Worm (Caenorhabditis elegans) whole organism, L1 larva: ENCODE data around the gene mrpl-51.

Source experiments
- C04F5.9 ChIP-seq: sonication (generic microtip); optimal IDR thresholded peaks from 2 replicates; lab custom pipeline; 2016; ENCODE audit warnings: missing genetic modification characterization, missing compliant biosample characterization
- C16A3.4 ChIP-seq: fragments of 150-350 bp; optimal IDR thresholded peaks from 2 replicates; lab custom pipeline; 2014; ENCODE audit warnings: missing biosample characterization, missing genetic modification characterization
- F16B12.6 ChIP-seq: fragments of 150-350 bp; optimal IDR thresholded peaks from 2 replicates; lab custom pipeline; 2014; ENCODE audit warnings: missing biosample characterization, missing genetic modification characterization
- alr-1 ChIP-seq: fragments of 200-800 bp; sonication (Bioruptor generic); optimal IDR thresholded peaks from 2 replicates; lab custom pipeline; 2018; ENCODE audit warnings: borderline replicate concordance, mild to moderate bottlenecking, missing genetic modification characterization, missing compliant biosample characterization
- aly-2 ChIP-seq: fragments of 150-350 bp; optimal IDR thresholded peaks from 2 replicates; lab custom pipeline; 2014; ENCODE audit warnings: missing biosample characterization, missing genetic modification characterization
- ama-1 ChIP-seq: fragments of 150-350 bp; optimal IDR thresholded peaks from 2 replicates; lab custom pipeline; 2014
- blmp-1 ChIP-seq: fragments of 150-350 bp; optimal IDR thresholded peaks from 2 replicates; lab custom pipeline; 2014; ENCODE audit warnings: missing biosample characterization, missing genetic modification characterization
- ceh-63 ChIP-seq: fragments of 200-800 bp; sonication (Bioruptor generic); optimal IDR thresholded peaks from 2 replicates; lab custom pipeline; 2018; ENCODE audit warnings: mild to moderate bottlenecking, missing genetic modification characterization, missing compliant biosample characterization
- ceh-88 ChIP-seq: fragments of 200-800 bp; sonication (Bioruptor generic); IDR thresholded peaks from 2 replicates; pipeline ENCODE4 v1.3.6; 2022; ENCODE audit warnings: missing genetic modification characterization, missing compliant biosample characterization
- ceh-90 ChIP-seq: sonication (generic microtip); optimal IDR thresholded peaks from 2 replicates; lab custom pipeline; 2016; ENCODE audit warnings: missing genetic modification characterization, missing compliant biosample characterization
- ces-1 ChIP-seq: fragments of 150-350 bp; optimal IDR thresholded peaks from 2 replicates; lab custom pipeline; 2014; ENCODE audit warnings: missing biosample characterization, missing genetic modification reagents, missing genetic modification characterization
- dpl-1 ChIP-seq, 3 experiments: fragments of 150-350 bp in 2 of 3; sonication (generic microtip) in 1 of 3; optimal IDR thresholded peaks; 2 replicates each; lab custom pipeline; 2014 to 2017; ENCODE audit warnings: missing biosample characterization in 3 of 3, missing genetic modification characterization in 3 of 3, missing genetic modification reagents in 3 of 3
- efl-1 ChIP-seq, 4 experiments: fragments of 150-350 bp; optimal IDR thresholded peaks in 3 of 4; peaks in 1 of 4; 1 replicate in 1 of 4; 2 replicates in 3 of 4; lab custom pipeline; 2014; ENCODE audit warnings: missing biosample characterization in 2 of 4, missing genetic modification characterization in 2 of 4, missing genetic modification reagents in 2 of 4
- efl-3 ChIP-seq: fragments of 200-800 bp; sonication (Bioruptor generic); optimal IDR thresholded peaks from 2 replicates; lab custom pipeline; 2018; ENCODE audit warnings: mild to moderate bottlenecking, missing genetic modification characterization, missing compliant biosample characterization
- egl-13 ChIP-seq: sonication (generic microtip); optimal IDR thresholded peaks from 2 replicates; lab custom pipeline; 2016; ENCODE audit warnings: missing genotype, missing genetic modification reagents, missing genetic modification characterization, missing compliant biosample characterization
- elt-2 ChIP-seq: sonication (generic microtip); optimal IDR thresholded peaks from 2 replicates; lab custom pipeline; 2016; ENCODE audit warnings: missing genetic modification characterization, mild to moderate bottlenecking, inconsistent platforms, missing compliant biosample characterization, missing genetic modification reagents
- elt-3 ChIP-seq, 6 experiments: fragments of 150-350 bp in 1 of 6; sonication (generic microtip); optimal IDR thresholded peaks; 2 replicates each; lab custom pipeline; 2017 to 2018; ENCODE audit warnings: missing biosample characterization in 6 of 6, missing genetic modification characterization in 6 of 6, inconsistent platforms in 1 of 6
- fkh-10 ChIP-seq: sonication (generic microtip); optimal IDR thresholded peaks from 2 replicates; lab custom pipeline; 2017; ENCODE audit warnings: missing biosample characterization, missing genetic modification reagents, missing genetic modification characterization
- fkh-8 ChIP-seq: sonication (generic microtip); optimal IDR thresholded peaks from 2 replicates; lab custom pipeline; 2016; ENCODE audit warnings: mild to moderate bottlenecking, missing genetic modification characterization, missing compliant biosample characterization
- fos-1 ChIP-seq: fragments of 150-350 bp; optimal IDR thresholded peaks from 2 replicates; lab custom pipeline; 2014; ENCODE audit warnings: missing biosample characterization, missing genetic modification characterization
- hlh-17 ChIP-seq: fragments of 200-800 bp; sonication (Bioruptor generic); optimal IDR thresholded peaks from 2 replicates; lab custom pipeline; 2018; ENCODE audit warnings: missing genetic modification characterization, mild to moderate bottlenecking, missing compliant biosample characterization, moderate library complexity, borderline replicate concordance
- irx-1 ChIP-seq: sonication (generic microtip); optimal IDR thresholded peaks from 2 replicates; lab custom pipeline; 2016; ENCODE audit warnings: missing genetic modification characterization, missing compliant biosample characterization
- jun-1 ChIP-seq: fragments of 150-350 bp; optimal IDR thresholded peaks from 2 replicates; lab custom pipeline; 2014; ENCODE audit warnings: missing biosample characterization, missing genetic modification reagents, missing genetic modification characterization
- lin-14 ChIP-seq: fragments of 200-800 bp; sonication (Bioruptor generic); optimal IDR thresholded peaks from 2 replicates; lab custom pipeline; 2018; ENCODE audit warnings: mild to moderate bottlenecking, missing genetic modification characterization, moderate library complexity, missing compliant biosample characterization
- lin-35 ChIP-seq, 2 experiments: fragments of 150-350 bp; optimal IDR thresholded peaks; 2 replicates each; lab custom pipeline; 2014; ENCODE audit warnings: missing biosample characterization in 2 of 2, missing genetic modification characterization in 2 of 2, missing genetic modification reagents in 2 of 2
- lin-39 ChIP-seq: fragments of 150-350 bp; optimal IDR thresholded peaks from 2 replicates; lab custom pipeline; 2014; ENCODE audit warnings: missing biosample characterization, missing genetic modification reagents, missing genetic modification characterization
- lir-3 ChIP-seq: sonication (generic microtip); optimal IDR thresholded peaks from 2 replicates; lab custom pipeline; 2016; ENCODE audit warnings: mild to moderate bottlenecking, missing genetic modification characterization, moderate library complexity, missing compliant biosample characterization; ENCODE audit not compliant: poor library complexity
- mab-9 ChIP-seq: fragments of 200-800 bp; sonication (Bioruptor generic); IDR thresholded peaks from 2 replicates; pipeline ENCODE4 v1.3.6; 2022; ENCODE audit warnings: missing genetic modification reagents, missing genetic modification characterization, missing compliant biosample characterization
- mef-2 ChIP-seq: fragments of 150-350 bp; optimal IDR thresholded peaks from 2 replicates; lab custom pipeline; 2014; ENCODE audit warnings: missing biosample characterization, missing genetic modification characterization
- nhr-19 ChIP-seq: fragments of 200-800 bp; sonication (Bioruptor generic); conservative IDR thresholded peaks from 2 replicates; pipeline ENCODE4 v1.3.6; 2022; ENCODE audit warnings: missing genetic modification characterization, missing compliant biosample characterization
- nhr-20 ChIP-seq: sonication (generic microtip); optimal IDR thresholded peaks from 2 replicates; lab custom pipeline; 2016; ENCODE audit warnings: mild to moderate bottlenecking, missing genetic modification characterization, missing compliant biosample characterization
- nhr-28 ChIP-seq: fragments of 150-350 bp; optimal IDR thresholded peaks from 2 replicates; lab custom pipeline; 2014; ENCODE audit warnings: missing biosample characterization, missing genetic modification characterization
- nhr-47 ChIP-seq: sonication (generic microtip); optimal IDR thresholded peaks from 2 replicates; lab custom pipeline; 2016; ENCODE audit warnings: mild to moderate bottlenecking, missing genetic modification characterization, moderate library complexity, missing compliant biosample characterization
- nhr-71 ChIP-seq: sonication (generic microtip); optimal IDR thresholded peaks from 2 replicates; lab custom pipeline; 2016; ENCODE audit warnings: mild to moderate bottlenecking, missing genetic modification characterization, moderate library complexity, missing compliant biosample characterization
- nhr-84 ChIP-seq: sonication (generic microtip); optimal IDR thresholded peaks from 2 replicates; lab custom pipeline; 2017; ENCODE audit warnings: missing biosample characterization, missing genetic modification characterization
- nhr-90 ChIP-seq: sonication (generic microtip); optimal IDR thresholded peaks from 2 replicates; lab custom pipeline; 2016; ENCODE audit warnings: mild to moderate bottlenecking, missing genetic modification characterization, missing compliant biosample characterization; ENCODE audit not compliant: poor library complexity
- pag-3 ChIP-seq: sonication (generic microtip); optimal IDR thresholded peaks from 2 replicates; lab custom pipeline; 2017; ENCODE audit warnings: missing genetic modification characterization, mild to moderate bottlenecking, missing compliant biosample characterization, antibody characterized with exemption, borderline replicate concordance; ENCODE audit not compliant: insufficient read depth
- rnt-1 ChIP-seq: sonication (generic microtip); optimal IDR thresholded peaks from 2 replicates; lab custom pipeline; 2016; ENCODE audit warnings: mild to moderate bottlenecking, missing genetic modification characterization, moderate library complexity, missing compliant biosample characterization
- sptf-1 ChIP-seq: fragments of 150-350 bp; optimal IDR thresholded peaks from 2 replicates; lab custom pipeline; 2014; ENCODE audit warnings: missing biosample characterization, missing genetic modification characterization
- swsn-7 ChIP-seq: sonication (generic microtip); optimal IDR thresholded peaks from 2 replicates; lab custom pipeline; 2016; ENCODE audit warnings: missing genetic modification characterization, missing compliant biosample characterization
- unc-130 ChIP-seq: fragments of 150-350 bp; optimal IDR thresholded peaks from 2 replicates; lab custom pipeline; 2017; ENCODE audit warnings: missing biosample characterization, missing genetic modification characterization, inconsistent platforms
- unc-30 ChIP-seq: sonication (generic microtip); optimal IDR thresholded peaks from 2 replicates; lab custom pipeline; 2017; ENCODE audit warnings: missing biosample characterization, missing genetic modification characterization
- unc-86 ChIP-seq: sonication (generic microtip); optimal IDR thresholded peaks from 2 replicates; lab custom pipeline; 2016; ENCODE audit warnings: missing genetic modification characterization, missing compliant biosample characterization
- unc-98 ChIP-seq: fragments of 200-800 bp; sonication (Bioruptor generic); IDR thresholded peaks from 2 replicates; pipeline ENCODE4 v1.3.6; 2022; ENCODE audit warnings: missing genetic modification characterization, missing compliant biosample characterization
- xbp-1 ChIP-seq: sonication (generic microtip); optimal IDR thresholded peaks from 2 replicates; lab custom pipeline; 2016; ENCODE audit warnings: missing genetic modification characterization, missing compliant biosample characterization
- zag-1 ChIP-seq: fragments of 150-350 bp; optimal IDR thresholded peaks from 2 replicates; lab custom pipeline; 2014; ENCODE audit warnings: missing biosample characterization, missing genetic modification characterization
- ztf-11 ChIP-seq, 2 experiments: sonication (generic microtip); optimal IDR thresholded peaks; 2 replicates each; lab custom pipeline; 2016 to 2017; ENCODE audit warnings: missing genetic modification characterization in 2 of 2, missing biosample characterization in 1 of 2, missing compliant biosample characterization in 1 of 2

The mrpl-51 gene

ce11 chrIV:12043054-12043453, 11.9 kb downstream of the mrpl-51 start:
- TF ChIP-seq nhr-20 (tag; lab: Kevin White, UChicago) (peak; percentile 32), nhr-71 (tag; lab: Kevin White, UChicago) (peak; percentile 6), C04F5.9 (tag; lab: Kevin White, UChicago) (no peak), ceh-63 (GFP tag; lab: Kevin White, UChicago) (no peak), lin-35 (GFP tag; optimal IDR thresholded peaks at IDR 0.05; lab: Kevin White, UChicago) (peak in 1 of 2 experiments; percentile 25), rnt-1 (tag; lab: Kevin White, UChicago) (no peak), xbp-1 (tag; lab: Kevin White, UChicago) (no peak), nhr-19 (GFP tag; lab: Robert Waterston, UW) (peak; percentile 39; the same call in 1 of the 2 replicates), elt-2 (tag; lab: Kevin White, UChicago) (peak; percentile 14)

ce11 chrIV:12044844-12045738, 14.0 kb downstream of the mrpl-51 start:
- TF ChIP-seq irx-1 (tag; lab: Kevin White, UChicago) (no peak), mab-9 (GFP tag; lab: Robert Waterston, UW) (no peak), unc-98 (no peak), ama-1 (lab: Kevin White, UChicago) (no peak), efl-1 (optimal IDR thresholded peaks at IDR 0.05; lab: Kevin White, UChicago) (peak in 1 of 2 experiments; percentile 10), efl-1 (GFP tag; optimal IDR thresholded peaks at IDR 0.05 in 1 of 2; lab: Kevin White, UChicago) (peak in 1 of 2 experiments; percentile 92), nhr-71 (tag; lab: Kevin White, UChicago) (peak; percentile 48), C16A3.4 (tag; lab: Kevin White, UChicago) (no peak), blmp-1 (tag; lab: Kevin White, UChicago) (peak; percentile 69), F16B12.6 (tag; lab: Kevin White, UChicago) (no peak), elt-2 (tag; lab: Kevin White, UChicago) (no peak), mef-2 (tag; lab: Kevin White, UChicago) (no peak), ceh-90 (tag; lab: Kevin White, UChicago) (no peak), sptf-1 (tag; lab: Kevin White, UChicago) (no peak), rnt-1 (tag; lab: Kevin White, UChicago) (peak; percentile 31), nhr-90 (tag; lab: Kevin White, UChicago) (peak; percentile 53), fos-1 (tag; lab: Kevin White, UChicago) (no peak), aly-2 (no peak), ceh-63 (GFP tag; lab: Kevin White, UChicago) (no peak), ceh-88 (GFP tag; lab: Robert Waterston, UW) (no peak), nhr-84 (no peak), pag-3 (no peak), swsn-7 (tag; lab: Kevin White, UChicago) (no peak), nhr-28 (tag; lab: Kevin White, UChicago) (no peak), hlh-17 (GFP tag; lab: Kevin White, UChicago) (no peak), ces-1 (GFP tag; lab: Kevin White, UChicago) (no peak), unc-130 (tag; lab: Kevin White, UChicago) (peak; percentile 19), alr-1 (tag; lab: Kevin White, UChicago) (no peak), unc-86 (tag; lab: Kevin White, UChicago) (no peak), efl-3 (GFP tag; lab: Kevin White, UChicago) (no peak), jun-1 (no peak), nhr-47 (tag; lab: Kevin White, UChicago) (no peak), zag-1 (no peak), elt-3 (tag; optimal IDR thresholded peaks at IDR 0.05; lab: Kevin White, UChicago) (peak in 2 of 6 experiments; percentile 53 to 67), fkh-8 (tag; lab: Kevin White, UChicago) (no peak), fkh-10 (GFP tag; lab: Kevin White, UChicago) (no peak), egl-13 (no peak), dpl-1 (GFP tag; optimal IDR thresholded peaks at IDR 0.05; lab: Kevin White, UChicago) (peak in 1 of 3 experiments; percentile 18), lir-3 (tag; lab: Kevin White, UChicago) (no peak), unc-30 (tag; lab: Kevin White, UChicago) (no peak), ztf-11 (tag; optimal IDR thresholded peaks at IDR 0.05; lab: Kevin White, UChicago) (no peak), lin-39 (tag; lab: Kevin White, UChicago) (no peak), lin-14 (GFP tag; lab: Kevin White, UChicago) (peak; percentile 74)
